Worm (Caenorhabditis elegans): ENCODE results near the gene C45B2.6.
A peak's percentile ranks its signal among the peaks of the same experiment; 100 is the strongest.

C45B2.6 gene

DNA sequence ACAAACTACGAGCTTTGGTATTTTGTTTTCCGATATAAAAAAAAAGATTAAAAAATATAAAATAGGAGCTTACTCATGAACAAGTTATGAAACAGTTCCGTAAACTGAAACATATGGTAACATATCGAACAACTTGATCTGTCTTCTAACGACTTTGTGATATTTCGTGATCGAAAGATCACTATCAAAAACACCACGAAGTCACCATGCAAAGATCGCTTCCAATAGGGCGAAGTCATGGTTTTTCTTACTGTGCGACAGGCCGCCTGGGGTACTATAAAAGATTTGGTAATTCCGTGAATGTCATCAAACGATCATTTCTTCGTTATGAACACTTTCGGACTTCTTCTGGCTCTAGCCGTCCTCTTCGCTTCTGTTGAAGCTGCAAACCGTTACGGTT, 30.0 kb downstream of the C45B2.6 start, which contains the start of gene C45B2.3:
TSS of gene C45B2.3 (plus strand) at position 301 of the 400 bp plus-strand sequence.
- TF ChIP-seq klf-2 (GFP tag; conservative IDR thresholded peaks at IDR 0.05) = no peak
- TF ChIP-seq med-1 (GFP tag; optimal IDR thresholded peaks at IDR 0.05; ENCODE audit: insufficient read depth) = no peak
- TF ChIP-seq T22C8.4 (GFP tag; IDR thresholded peaks at IDR 0.05) = no peak
- TF ChIP-seq ztf-29 (GFP tag; IDR thresholded peaks at IDR 0.05) = no peak
- TF ChIP-seq tab-1 (GFP tag; IDR thresholded peaks at IDR 0.05) = no peak
- no peak for TF ChIP-seq ztf-23 (GFP tag; IDR thresholded peaks at IDR 0.05)
- TF ChIP-seq cog-1 (tag; optimal IDR thresholded peaks at IDR 0.05) = no peak
- no peak for TF ChIP-seq ref-1 (GFP tag; conservative IDR thresholded peaks at IDR 0.05)
- no peak for TF ChIP-seq flt-1 (GFP tag; IDR thresholded peaks at IDR 0.05)

DNA sequence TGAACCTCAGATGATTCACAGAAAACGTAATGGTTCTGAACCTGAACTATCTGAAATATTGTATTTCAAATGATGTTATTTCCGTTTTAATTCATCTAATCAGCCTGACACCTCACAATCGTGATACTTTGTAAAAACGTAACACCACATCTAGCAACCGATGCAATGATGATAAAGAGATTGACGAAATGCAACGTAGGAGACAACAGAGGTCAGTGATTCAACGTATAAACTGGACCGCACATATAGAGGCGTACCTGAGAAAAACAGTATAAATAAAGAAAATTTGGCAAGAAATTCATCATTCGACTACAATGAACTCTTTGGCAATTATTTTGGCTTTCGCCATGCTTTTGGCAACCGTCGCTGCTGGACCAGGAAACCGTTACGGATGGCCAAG, 31.8 kb downstream of the C45B2.6 start, which contains the start of gene C45B2.2:
TSS of gene C45B2.2 (plus strand) at position 301 of the 400 bp plus-strand sequence.
- no peak for TF ChIP-seq ztf-29 (GFP tag; IDR thresholded peaks at IDR 0.05)
- no peak for TF ChIP-seq ztf-23 (GFP tag; IDR thresholded peaks at IDR 0.05)

DNA sequence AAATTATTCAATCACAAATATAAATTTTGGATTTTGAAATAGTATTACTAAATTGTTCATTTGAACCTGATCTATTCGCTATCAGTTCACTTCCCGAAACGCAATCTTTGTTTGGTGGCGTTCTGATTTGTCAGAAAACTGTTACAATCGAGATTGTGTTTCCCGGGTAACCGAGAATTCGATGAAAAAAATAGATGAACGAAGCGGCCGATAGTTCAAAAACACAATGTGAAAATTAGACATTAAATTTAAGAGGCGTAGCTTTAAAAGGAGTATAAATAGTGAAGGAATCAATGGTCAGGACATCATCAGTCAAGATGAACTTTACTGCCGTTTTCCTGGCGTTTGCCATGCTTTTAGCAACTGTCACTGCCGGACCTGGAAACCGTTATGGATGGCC, 33.1 kb downstream of the C45B2.6 start, which contains the start of gene C45B2.1:
TSS of gene C45B2.1 (plus strand) at position 301 of the 400 bp plus-strand sequence.
- no peak for TF ChIP-seq flt-1 (GFP tag; IDR thresholded peaks at IDR 0.05)
- no peak for TF ChIP-seq tab-1 (GFP tag; IDR thresholded peaks at IDR 0.05)
- no peak for TF ChIP-seq med-1 (GFP tag; optimal IDR thresholded peaks at IDR 0.05; ENCODE audit: insufficient read depth)
- no peak for TF ChIP-seq klf-2 (GFP tag; conservative IDR thresholded peaks at IDR 0.05)
- no peak for TF ChIP-seq T22C8.4 (GFP tag; IDR thresholded peaks at IDR 0.05)
- TF ChIP-seq ztf-29 (GFP tag; IDR thresholded peaks at IDR 0.05) = no peak
- TF ChIP-seq ref-1 (GFP tag; conservative IDR thresholded peaks at IDR 0.05) = no peak
- TF ChIP-seq cog-1 (tag; optimal IDR thresholded peaks at IDR 0.05) = no peak
- TF ChIP-seq ztf-23 (GFP tag; IDR thresholded peaks at IDR 0.05) = no peak

- TF ChIP-seq med-1 (GFP tag; optimal IDR thresholded peaks at IDR 0.05; ENCODE audit: insufficient read depth) (no peak), flt-1 (GFP tag; IDR thresholded peaks at IDR 0.05) (no peak), tab-1 (GFP tag; IDR thresholded peaks at IDR 0.05) (no peak), klf-2 (GFP tag; conservative IDR thresholded peaks at IDR 0.05) (no peak), ztf-29 (GFP tag; IDR thresholded peaks at IDR 0.05) (no peak), cog-1 (tag; optimal IDR thresholded peaks at IDR 0.05) (no peak), T22C8.4 (GFP tag; IDR thresholded peaks at IDR 0.05) (no peak), ztf-23 (GFP tag; IDR thresholded peaks at IDR 0.05) (no peak), ref-1 (GFP tag; conservative IDR thresholded peaks at IDR 0.05) (no peak)
These were observed 35.0 kb downstream of the C45B2.6 start, which contains the start of gene C45B2.8 for ce11 chrX:6087676-6088075. Gene C45B2.8, plus strand, starts transcription at chrX:6087976.

DNA sequence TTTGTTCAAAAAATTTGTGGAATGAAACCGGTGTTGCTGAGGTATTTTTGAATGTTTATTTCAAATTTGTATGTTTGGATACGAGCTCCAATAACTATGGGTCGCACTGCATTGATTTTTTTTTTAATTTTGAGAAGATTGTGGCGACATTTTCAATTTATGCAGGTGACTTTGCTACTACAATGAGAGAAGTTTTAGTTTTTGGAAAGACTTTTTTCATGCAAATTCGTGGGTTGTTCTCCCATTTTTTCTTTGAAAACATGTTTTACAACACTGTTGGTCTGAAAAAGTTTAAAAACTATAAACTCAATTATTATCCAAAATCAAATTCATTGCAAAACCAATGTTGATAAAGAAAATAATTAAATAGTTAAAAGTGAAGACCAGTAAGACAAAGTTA, 36.0 kb downstream of the C45B2.6 start:
- TF ChIP-seq flt-1 (GFP tag; IDR thresholded peaks at IDR 0.05) (no peak), T22C8.4 (GFP tag; IDR thresholded peaks at IDR 0.05) (no peak), klf-2 (GFP tag; conservative IDR thresholded peaks at IDR 0.05) (no peak), med-1 (GFP tag; optimal IDR thresholded peaks at IDR 0.05; ENCODE audit: insufficient read depth) (no peak), cog-1 (tag; optimal IDR thresholded peaks at IDR 0.05) (no peak), ztf-29 (GFP tag; IDR thresholded peaks at IDR 0.05) (no peak), ztf-23 (GFP tag; IDR thresholded peaks at IDR 0.05) (no peak)

DNA sequence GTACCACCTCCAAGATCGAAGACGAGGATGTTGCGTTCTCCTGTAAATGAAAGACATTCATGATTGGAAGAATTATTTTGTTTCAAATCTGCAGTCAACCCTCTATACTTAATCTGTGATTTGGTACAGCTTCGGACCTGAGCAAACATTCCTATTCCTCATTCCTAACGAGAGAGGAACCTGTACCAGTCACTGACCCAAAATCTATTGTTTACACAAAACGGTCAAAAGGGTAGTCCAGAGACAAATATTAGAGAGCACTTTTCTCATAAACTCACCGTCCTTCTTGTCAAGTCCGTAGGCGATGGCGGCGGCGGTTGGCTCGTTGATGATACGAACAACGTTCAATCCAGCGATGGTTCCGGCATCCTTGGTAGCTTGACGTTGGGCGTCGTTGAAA, 38.1 kb downstream of the C45B2.6 start:
- TF ChIP-seq med-1 (GFP tag; optimal IDR thresholded peaks at IDR 0.05; ENCODE audit: insufficient read depth) = no peak
- TF ChIP-seq ztf-29 (GFP tag; IDR thresholded peaks at IDR 0.05) = no peak
- no peak for TF ChIP-seq flt-1 (GFP tag; IDR thresholded peaks at IDR 0.05)
- TF ChIP-seq klf-2 (GFP tag; conservative IDR thresholded peaks at IDR 0.05) = no peak
- no peak for TF ChIP-seq ref-1 (GFP tag; conservative IDR thresholded peaks at IDR 0.05)
- TF ChIP-seq cog-1 (tag; optimal IDR thresholded peaks at IDR 0.05) = no peak
- no peak for TF ChIP-seq T22C8.4 (GFP tag; IDR thresholded peaks at IDR 0.05)
- TF ChIP-seq ztf-23 (GFP tag; IDR thresholded peaks at IDR 0.05) = no peak
- TF ChIP-seq tab-1 (GFP tag; IDR thresholded peaks at IDR 0.05) = no peak

ce11 chrX:6091967-6092366, 39.3 kb downstream of the C45B2.6 start, which contains the start of gene hsp-3:
Gene hsp-3, minus strand, starts transcription at chrX:6092124.
- TF ChIP-seq ref-1 (GFP tag; conservative IDR thresholded peaks at IDR 0.05) (no peak), cog-1 (tag; optimal IDR thresholded peaks at IDR 0.05) (peak; percentile 82), flt-1 (GFP tag; IDR thresholded peaks at IDR 0.05) (peak; percentile 91), ztf-23 (GFP tag; IDR thresholded peaks at IDR 0.05) (peak; percentile 70; the same call in 1 of the 2 replicates), med-1 (GFP tag; optimal IDR thresholded peaks at IDR 0.05; ENCODE audit: insufficient read depth) (no peak), klf-2 (GFP tag; conservative IDR thresholded peaks at IDR 0.05) (no peak), T22C8.4 (GFP tag; IDR thresholded peaks at IDR 0.05) (no peak), tab-1 (GFP tag; IDR thresholded peaks at IDR 0.05) (0 out of 2 replicates have a peak, but pooled peaks have one; percentile 14), ztf-29 (GFP tag; IDR thresholded peaks at IDR 0.05) (no peak)

ce11 chrX:6092533-6092932, 39.9 kb downstream of the C45B2.6 start:
- no peak for TF ChIP-seq klf-2 (GFP tag; conservative IDR thresholded peaks at IDR 0.05)
- no peak for TF ChIP-seq flt-1 (GFP tag; IDR thresholded peaks at IDR 0.05)
- TF ChIP-seq ref-1 (GFP tag; conservative IDR thresholded peaks at IDR 0.05) = no peak
- no peak for TF ChIP-seq tab-1 (GFP tag; IDR thresholded peaks at IDR 0.05)
- TF ChIP-seq med-1 (GFP tag; optimal IDR thresholded peaks at IDR 0.05; ENCODE audit: insufficient read depth) = no peak
- TF ChIP-seq ztf-29 (GFP tag; IDR thresholded peaks at IDR 0.05) = no peak
- TF ChIP-seq cog-1 (tag; optimal IDR thresholded peaks at IDR 0.05) = no peak
- no peak for TF ChIP-seq T22C8.4 (GFP tag; IDR thresholded peaks at IDR 0.05)
- no peak for TF ChIP-seq ztf-23 (GFP tag; IDR thresholded peaks at IDR 0.05)

DNA sequence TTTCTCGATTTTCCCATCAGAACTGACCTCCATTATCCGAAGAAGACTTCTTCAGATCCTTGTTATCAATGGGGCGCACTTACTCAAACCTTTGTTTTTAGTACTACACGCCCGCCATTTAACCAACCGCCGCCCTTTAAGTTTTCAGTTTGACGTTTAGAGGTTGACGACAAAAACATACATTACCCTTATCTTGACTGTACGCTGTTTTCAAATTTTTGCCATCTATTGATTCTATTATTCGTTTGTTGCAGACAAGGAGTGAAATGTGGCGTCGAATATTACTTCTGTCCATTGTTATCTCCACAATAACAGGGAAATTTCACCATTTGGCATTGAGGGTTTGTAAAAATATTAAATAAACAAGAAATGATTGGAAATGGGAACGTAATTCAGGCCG, 40.4 kb downstream of the C45B2.6 start, which contains the start of gene C15H9.5:
TSS of gene C15H9.5 (plus strand) at position 255 of the 400 bp plus-strand sequence.
- no peak for TF ChIP-seq ztf-23 (GFP tag; IDR thresholded peaks at IDR 0.05)
- no peak for TF ChIP-seq T22C8.4 (GFP tag; IDR thresholded peaks at IDR 0.05)
- no peak for TF ChIP-seq klf-2 (GFP tag; conservative IDR thresholded peaks at IDR 0.05)
- TF ChIP-seq ref-1 (GFP tag; conservative IDR thresholded peaks at IDR 0.05) = no peak
- TF ChIP-seq flt-1 (GFP tag; IDR thresholded peaks at IDR 0.05) = no peak
- no peak for TF ChIP-seq med-1 (GFP tag; optimal IDR thresholded peaks at IDR 0.05; ENCODE audit: insufficient read depth)
- no peak for TF ChIP-seq ztf-29 (GFP tag; IDR thresholded peaks at IDR 0.05)
- TF ChIP-seq tab-1 (GFP tag; IDR thresholded peaks at IDR 0.05) = no peak
- no peak for TF ChIP-seq cog-1 (tag; optimal IDR thresholded peaks at IDR 0.05)

ce11 chrX:6097551-6097950, 44.9 kb downstream of the C45B2.6 start, which contains the start of gene C15H9.4:
Gene C15H9.4, plus strand, starts transcription at chrX:6097643.
- TF ChIP-seq flt-1 (GFP tag; IDR thresholded peaks at IDR 0.05) (0 out of 2 replicates have a peak, but pooled peaks have one; percentile 28), T22C8.4 (GFP tag; IDR thresholded peaks at IDR 0.05) (no peak), cog-1 (tag; optimal IDR thresholded peaks at IDR 0.05) (peak; percentile 40), klf-2 (GFP tag; conservative IDR thresholded peaks at IDR 0.05) (no peak), tab-1 (GFP tag; IDR thresholded peaks at IDR 0.05) (peak; percentile 64; the same call in 1 of the 2 replicates), ztf-23 (GFP tag; IDR thresholded peaks at IDR 0.05) (peak; percentile 53; the same call in 1 of the 2 replicates)

Measured in whole organism, midembryonic.